Fruit fly (Drosophila melanogaster): ENCODE data around the gene Saf6.

The Saf6 gene

DNA sequence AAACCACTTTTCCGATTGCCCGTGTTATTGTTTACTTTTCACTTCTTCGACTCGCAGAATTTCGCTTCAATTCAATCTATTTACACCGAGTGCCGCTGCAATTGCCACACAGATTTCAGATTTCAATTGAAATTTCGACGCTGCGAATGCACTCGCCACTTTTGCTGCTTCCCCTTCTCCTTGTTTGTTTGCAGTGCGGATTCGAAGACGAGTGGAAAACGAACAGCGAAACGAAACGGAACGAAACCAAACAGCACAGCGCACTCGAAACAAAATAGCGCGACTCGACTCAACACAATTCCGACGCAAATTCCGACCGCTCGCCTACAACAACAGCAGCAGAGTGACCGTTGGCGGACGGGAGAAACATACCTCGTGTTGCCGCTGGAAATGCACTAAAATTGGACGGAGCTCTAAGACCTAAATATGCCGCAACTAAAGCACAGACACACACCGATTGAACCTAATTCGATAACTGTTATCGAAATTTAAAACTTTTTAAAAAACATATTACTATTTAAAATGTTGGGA lies 35.0 kb upstream of the Saf6 start, which contains the start of gene drongo (continued):
- TF ChIP-seq crc (GFP tag; optimal IDR thresholded peaks at IDR 0.05): no peak
- TF ChIP-seq CG10959 (GFP tag; IDR thresholded peaks at IDR 0.05): no peak
- TF ChIP-seq CG1603 (tag; optimal IDR thresholded peaks at IDR 0.05): peak; percentile 86
- TF ChIP-seq pzg (GFP tag; optimal IDR thresholded peaks at IDR 0.05): peak; percentile 98
- TF ChIP-seq CG34422 (GFP tag; IDR thresholded peaks at IDR 0.05): peak; percentile 60; the same call in 1 of the 3 replicates
- no peak for TF ChIP-seq tio (GFP tag; optimal IDR thresholded peaks at IDR 0.05)
- TF ChIP-seq usp (GFP tag; optimal IDR thresholded peaks at IDR 0.05): no peak
- TF ChIP-seq chif (GFP tag; optimal IDR thresholded peaks at IDR 0.05): peak; percentile 6 to 44
- peak; percentile 34 for TF ChIP-seq NfI (GFP tag; optimal IDR thresholded peaks at IDR 0.05)
- TF ChIP-seq CG8281 (tag; optimal IDR thresholded peaks at IDR 0.05): no peak
- TF ChIP-seq so (GFP tag; IDR thresholded peaks at IDR 0.05): peak; percentile 50; the same call in 1 of the 3 replicates
- no peak for TF ChIP-seq CG2889 (GFP tag; IDR thresholded peaks at IDR 0.05)
- TF ChIP-seq CG4360 (GFP tag; IDR thresholded peaks at IDR 0.05): peak; percentile 99
- peak; percentile 82 for TF ChIP-seq Deaf1 (tag; optimal IDR thresholded peaks at IDR 0.05)
- TF ChIP-seq Poxn (GFP tag; IDR thresholded peaks at IDR 0.05): no peak
- no peak for TF ChIP-seq CG11696 (GFP tag; IDR thresholded peaks at IDR 0.05)
- no peak for TF ChIP-seq CG1602 (GFP tag; optimal IDR thresholded peaks at IDR 0.05)
- peak; percentile 14 for TF ChIP-seq dm (GFP tag; optimal IDR thresholded peaks at IDR 0.05)
- TF ChIP-seq aop (GFP tag; IDR thresholded peaks at IDR 0.05): no peak
- peak; percentile 58; the same call in 1 of the 2 replicates for TF ChIP-seq amos (GFP tag; IDR thresholded peaks at IDR 0.05; ENCODE audit: partially characterized antibody)
- no peak for TF ChIP-seq yki (optimal IDR thresholded peaks at IDR 0.05)
- TF ChIP-seq Ets97D (GFP tag; optimal IDR thresholded peaks at IDR 0.05): peak; percentile 66
- TF ChIP-seq Xbp1 (GFP tag; optimal IDR thresholded peaks at IDR 0.05): peak; percentile 45
- TF ChIP-seq eve (GFP tag; optimal IDR thresholded peaks at IDR 0.05): no peak
- TF ChIP-seq CG6654 (GFP tag; optimal IDR thresholded peaks at IDR 0.05): no peak
- TF ChIP-seq Dbx (GFP tag; IDR thresholded peaks at IDR 0.05): peak; percentile 48; the same call in 2 of the 3 replicates
- TF ChIP-seq CG43689 (GFP tag; IDR thresholded peaks at IDR 0.05): 0 out of 2 replicates have a peak, but pooled peaks have one; percentile 10
- no peak for TF ChIP-seq CG4282 (GFP tag; optimal IDR thresholded peaks at IDR 0.05)
- no peak for TF ChIP-seq CG17361 (GFP tag; IDR thresholded peaks at IDR 0.05)
- peak; percentile 20 for TF ChIP-seq CG4328 (GFP tag; optimal IDR thresholded peaks at IDR 0.05)
- TF ChIP-seq sd (tag; optimal IDR thresholded peaks at IDR 0.05): peak; percentile 86
- no peak for TF ChIP-seq H2.0 (GFP tag; IDR thresholded peaks at IDR 0.05)
- no peak for TF ChIP-seq CG3065 (GFP tag; optimal IDR thresholded peaks at IDR 0.05)
- no peak for TF ChIP-seq Six4 (GFP tag; optimal IDR thresholded peaks at IDR 0.05)
- no peak for TF ChIP-seq E2f1 (GFP tag; IDR thresholded peaks at IDR 0.05)
- TF ChIP-seq CG17186 (GFP tag; optimal IDR thresholded peaks at IDR 0.05): peak; percentile 58
- 0 out of 3 replicates have a peak, but pooled peaks have one; percentile 20 for TF ChIP-seq CG7357 (GFP tag; IDR thresholded peaks at IDR 0.05)
- TF ChIP-seq CG10431 (GFP tag; optimal IDR thresholded peaks at IDR 0.05): no peak
- TF ChIP-seq H15 (GFP tag; IDR thresholded peaks at IDR 0.05): no peak
- no peak for TF ChIP-seq schlank (tag; optimal IDR thresholded peaks at IDR 0.05)
- peak; percentile 24 for TF ChIP-seq CG18599 (GFP tag; optimal IDR thresholded peaks at IDR 0.05)
- no peak for TF ChIP-seq CG12744 (GFP tag; optimal IDR thresholded peaks at IDR 0.05)
- TF ChIP-seq CG10979 (tag; optimal IDR thresholded peaks at IDR 0.05): no peak
- no peak for TF ChIP-seq danr (GFP tag; IDR thresholded peaks at IDR 0.05)
- no peak for TF ChIP-seq CG16863 (GFP tag; optimal IDR thresholded peaks at IDR 0.05)
- no peak for TF ChIP-seq Max (GFP tag; optimal IDR thresholded peaks at IDR 0.05)
- TF ChIP-seq CG4424 (GFP tag; optimal IDR thresholded peaks at IDR 0.05): no peak
- no peak; the same call in 2 of the 3 replicates for TF ChIP-seq CG14050 (GFP tag; IDR thresholded peaks at IDR 0.05)
- peak; percentile 7 for TF ChIP-seq bcd (GFP tag; optimal IDR thresholded peaks at IDR 0.05)
- TF ChIP-seq Pdp1 (GFP tag; optimal IDR thresholded peaks at IDR 0.05): peak in 1 of 2 experiments; percentile 29
- peak; percentile 15 for TF ChIP-seq ewg (GFP tag; optimal IDR thresholded peaks at IDR 0.05)
- no peak for TF ChIP-seq croc (GFP tag; conservative IDR thresholded peaks at IDR 0.05)
